Fruit fly (Drosophila melanogaster) whole organism: ENCODE results near the gene CG4730.

Experiments
- CG8478 ChIP-seq: fragments of >200 bp; optimal IDR thresholded peaks from 2 replicates; lab custom pipeline; 2018; ENCODE audit warnings: inconsistent platforms
- Dll ChIP-seq: fragments of >200 bp; optimal IDR thresholded peaks from 2 replicates; lab custom pipeline; 2017
- EcR ChIP-seq, 2 experiments: fragments of >200 bp; optimal IDR thresholded peaks; 2 replicates each; lab custom pipeline; 2017; ENCODE audit warnings: missing biosample characterization in 2 of 2, missing genetic modification characterization in 2 of 2, missing genetic modification reagents in 2 of 2
- pan ChIP-seq: fragments of >200 bp; optimal IDR thresholded peaks from 2 replicates; lab custom pipeline; 2017
- psq ChIP-seq: fragments of >200 bp; optimal IDR thresholded peaks from 2 replicates; lab custom pipeline; 2017
- usp ChIP-seq: fragments of >200 bp; optimal IDR thresholded peaks from 2 replicates; lab custom pipeline; 2017; ENCODE audit warnings: missing biosample characterization, missing genetic modification characterization, mixed read lengths

- no peak for TF ChIP-seq usp (GFP tag; lab: Kevin White, UChicago)
- no peak for TF ChIP-seq EcR (GFP tag; optimal IDR thresholded peaks at IDR 0.05; lab: Kevin White, UChicago)
- TF ChIP-seq CG8478 (lab: Kevin White, UChicago): no peak
- TF ChIP-seq Dll: no peak
- no peak for TF ChIP-seq psq (lab: Kevin White, UChicago)
- no peak for TF ChIP-seq pan (lab: Kevin White, UChicago)
These were observed 16.1 kb downstream of the CG4730 start for dm6 chr3R:25662358-25662757.
